Worm (Caenorhabditis elegans): ENCODE measurements around the gene C07G1.15.
A peak's percentile ranks its signal among the peaks of the same experiment; 100 is the strongest.

Gene C07G1.15

DNA sequence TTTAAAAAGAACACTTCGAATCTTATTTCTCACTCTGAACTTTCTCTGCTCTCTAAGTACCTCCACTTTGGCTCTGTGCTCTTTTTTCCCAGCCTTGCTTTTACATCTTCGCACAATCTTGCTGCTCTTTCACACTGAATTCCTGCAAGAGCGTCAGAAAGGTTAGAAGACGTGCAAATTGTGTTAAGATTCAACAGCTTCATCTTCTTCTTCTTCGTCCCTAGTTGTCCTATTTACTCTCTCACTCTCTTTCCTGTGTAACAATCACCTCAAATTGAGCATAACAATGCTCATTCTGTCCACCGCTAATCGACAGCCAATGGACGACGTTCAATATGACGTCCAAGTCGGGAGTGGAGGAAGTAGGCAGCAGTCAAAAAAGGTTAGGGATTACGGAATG, 11.6 kb downstream of the C07G1.15 start:
- TF ChIP-seq zip-2 (tag; optimal IDR thresholded peaks at IDR 0.05) (no peak), snpc-4 (tag; optimal IDR thresholded peaks at IDR 0.05) (no peak), tag-97 (GFP tag; IDR thresholded peaks at IDR 0.05) (no peak), dve-1 (tag; optimal IDR thresholded peaks at IDR 0.05; ENCODE audit: insufficient read depth) (no peak), lin-38 (GFP tag; IDR thresholded peaks at IDR 0.05) (no peak), mep-1 (tag; optimal IDR thresholded peaks at IDR 0.05) (no peak), aha-1 (tag) (peak; percentile 73), hif-1 (tag; optimal IDR thresholded peaks at IDR 0.05) (no peak), nhr-237 (tag; optimal IDR thresholded peaks at IDR 0.05) (no peak), F26F4.8 (GFP tag; conservative IDR thresholded peaks at IDR 0.05) (no peak), fkh-10 (GFP tag; optimal IDR thresholded peaks at IDR 0.05) (peak; percentile 94), ceh-20 (GFP tag; IDR thresholded peaks at IDR 0.05) (no peak), ctbp-1 (GFP tag; IDR thresholded peaks at IDR 0.05) (0 out of 2 replicates have a peak, but pooled peaks have one; percentile 27), zag-1 (tag; optimal IDR thresholded peaks at IDR 0.05) (no peak), hlh-11 (tag; optimal IDR thresholded peaks at IDR 0.05) (no peak), saeg-2 (GFP tag; IDR thresholded peaks at IDR 0.05) (no peak), ama-1 (optimal IDR thresholded peaks at IDR 0.05) (no peak), ceh-32 (tag; optimal IDR thresholded peaks at IDR 0.05; ENCODE audit: poor library complexity) (no peak), lin-29 (GFP tag; IDR thresholded peaks at IDR 0.05) (no peak), ceh-28 (tag; optimal IDR thresholded peaks at IDR 0.05) (no peak)

DNA sequence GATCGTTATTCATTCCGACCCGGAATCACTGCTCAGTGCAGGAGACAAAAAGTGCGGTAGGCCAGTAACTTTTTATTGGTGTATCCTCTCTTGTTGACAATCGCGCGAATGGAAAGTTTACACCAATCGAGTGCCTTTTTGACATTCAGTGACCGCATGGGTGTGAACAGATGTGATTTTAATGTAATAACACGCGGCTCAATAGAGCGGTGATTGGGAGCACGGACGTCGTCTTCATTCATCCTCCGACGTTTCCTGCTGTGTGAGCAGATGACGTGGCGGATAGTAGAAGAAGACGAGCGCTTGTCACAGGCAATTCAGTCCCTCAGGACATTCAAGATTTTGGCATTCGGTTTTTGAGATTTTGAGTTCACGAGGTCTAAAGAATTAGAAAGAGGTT, 12.8 kb downstream of the C07G1.15 start:
- peak; percentile 7 for TF ChIP-seq ces-1 (GFP tag; optimal IDR thresholded peaks at IDR 0.05)
- TF ChIP-seq rbr-2 (tag; optimal IDR thresholded peaks at IDR 0.05): no peak
- TF ChIP-seq ceh-82 (tag; optimal IDR thresholded peaks at IDR 0.05): no peak
- peak in 1 of 2 experiments; percentile 16 for TF ChIP-seq unc-62 (GFP tag; optimal IDR thresholded peaks at IDR 0.05 in 1 of 2)
- TF ChIP-seq unc-62 (tag; optimal IDR thresholded peaks at IDR 0.05): no peak
- no peak for TF ChIP-seq nhr-28 (tag; optimal IDR thresholded peaks at IDR 0.05)
- TF ChIP-seq hlh-30 (tag; optimal IDR thresholded peaks at IDR 0.05; ENCODE audit: insufficient read depth): no peak
- TF ChIP-seq lsy-2 (tag; optimal IDR thresholded peaks at IDR 0.05): no peak
- TF ChIP-seq skn-1 (tag; optimal IDR thresholded peaks at IDR 0.05): no peak
- TF ChIP-seq dpl-1 (GFP tag; optimal IDR thresholded peaks at IDR 0.05): no peak
- no peak for TF ChIP-seq snpc-4 (tag; optimal IDR thresholded peaks at IDR 0.05)
- peak; percentile 48 for TF ChIP-seq aha-1 (tag)
- TF ChIP-seq ZK337.2 (GFP tag; IDR thresholded peaks at IDR 0.05): no peak
- no peak for TF ChIP-seq zip-11 (GFP tag; IDR thresholded peaks at IDR 0.05)
- TF ChIP-seq snpc-1.2 (GFP tag; IDR thresholded peaks at IDR 0.05): no peak

DNA sequence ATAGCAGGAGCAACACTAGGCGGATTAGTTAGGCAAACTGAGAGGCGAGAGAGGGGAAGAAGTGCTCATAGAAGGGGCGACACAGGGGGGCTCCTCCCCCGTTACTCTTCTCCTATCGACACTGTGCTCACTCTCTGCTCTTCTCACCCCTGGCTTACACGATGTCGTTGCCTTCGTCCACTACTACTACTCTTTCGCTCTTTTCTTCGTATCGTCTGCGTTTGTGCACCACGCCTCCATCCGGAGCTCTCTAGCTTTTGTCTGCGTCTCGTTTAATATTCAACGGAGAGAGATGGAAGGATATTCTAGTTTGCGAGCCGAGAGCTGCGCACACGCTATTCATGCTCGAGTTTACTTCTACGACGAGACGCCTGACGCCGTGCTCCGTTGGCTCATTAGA, 13.5 kb downstream of the C07G1.15 start:
- TF ChIP-seq ceh-44 (GFP tag; IDR thresholded peaks at IDR 0.05): 0 out of 2 replicates have a peak, but pooled peaks have one; percentile 42
- peak; percentile 37 for TF ChIP-seq hlh-30 (tag; optimal IDR thresholded peaks at IDR 0.05; ENCODE audit: insufficient read depth)
- TF ChIP-seq F37D6.2 (tag; optimal IDR thresholded peaks at IDR 0.05): peak; percentile 3
- TF ChIP-seq dve-1 (tag; optimal IDR thresholded peaks at IDR 0.05; ENCODE audit: insufficient read depth): no peak
- TF ChIP-seq lsy-2 (tag; optimal IDR thresholded peaks at IDR 0.05): peak in 1 of 2 experiments; percentile 49
- TF ChIP-seq mxl-3 (GFP tag; optimal IDR thresholded peaks at IDR 0.05): peak; percentile 28
- TF ChIP-seq Y48G9A.11 (GFP tag; IDR thresholded peaks at IDR 0.05): no peak
- TF ChIP-seq mdl-1 (tag; optimal IDR thresholded peaks at IDR 0.05): peak in 1 of 2 experiments; percentile 12
- TF ChIP-seq nhr-10 (tag; optimal IDR thresholded peaks at IDR 0.05): no peak
- TF ChIP-seq pha-4 (GFP tag; IDR thresholded peaks at IDR 0.05): peak; percentile 34; the same call in 1 of the 2 replicates
- TF ChIP-seq pha-4 (tag; optimal IDR thresholded peaks at IDR 0.05): no peak
- peak; percentile 52 for TF ChIP-seq hmg-1.1 (GFP tag; IDR thresholded peaks at IDR 0.05)
- peak; percentile 71 for TF ChIP-seq nhr-11 (tag; optimal IDR thresholded peaks at IDR 0.05)
- no peak for TF ChIP-seq egl-27 (tag; optimal IDR thresholded peaks at IDR 0.05)
- peak; percentile 75 for TF ChIP-seq rbr-2 (tag; optimal IDR thresholded peaks at IDR 0.05)
- TF ChIP-seq daf-19 (GFP tag; conservative IDR thresholded peaks at IDR 0.05): no peak
- TF ChIP-seq skn-1 (tag; optimal IDR thresholded peaks at IDR 0.05): no peak
- TF ChIP-seq ceh-20 (GFP tag; IDR thresholded peaks at IDR 0.05): no peak
- peak; percentile 98 for TF ChIP-seq aha-1 (tag)
- no peak for TF ChIP-seq ztf-7 (tag; optimal IDR thresholded peaks at IDR 0.05)
- TF ChIP-seq F26F4.8 (GFP tag; conservative IDR thresholded peaks at IDR 0.05): no peak
- TF ChIP-seq fos-1 (tag; optimal IDR thresholded peaks at IDR 0.05): no peak
- TF ChIP-seq lin-39 (tag; optimal IDR thresholded peaks at IDR 0.05): no peak
- TF ChIP-seq set-16 (GFP tag; IDR thresholded peaks at IDR 0.05): peak; percentile 44; the same call in 1 of the 2 replicates
- peak; percentile 15; the same call in 1 of the 2 replicates for TF ChIP-seq dmd-6 (GFP tag; IDR thresholded peaks at IDR 0.05)
- TF ChIP-seq lin-29 (GFP tag; IDR thresholded peaks at IDR 0.05): no peak

All from whole organism, L4 larva.